Fruit fly (Drosophila melanogaster) whole organism, prepupa: ENCODE results near the gene CG6000.

Source experiments
- CG11294 ChIP-seq: fragments of 200-800 bp; sonication (Bioruptor generic); IDR thresholded peaks from 2 replicates; pipeline ENCODE4 v1.3.6; 2022; ENCODE audit warnings: missing biosample characterization, missing genetic modification characterization
- CG15336 ChIP-seq: fragments of 200-800 bp; sonication (Bioruptor generic); IDR thresholded peaks from 2 replicates; pipeline ENCODE4 v1.3.6; 2022; ENCODE audit warnings: missing biosample characterization, missing genetic modification characterization
- CG3032 ChIP-seq: fragments of 200-800 bp; optimal IDR thresholded peaks from 2 replicates; lab custom pipeline; 2019; ENCODE audit warnings: missing biosample characterization, mild to moderate bottlenecking, missing genetic modification characterization, moderate library complexity
- CG31627 ChIP-seq: fragments of 200-800 bp; sonication (Bioruptor generic); optimal IDR thresholded peaks from 3 replicates; lab custom pipeline; 2016; ENCODE audit warnings: missing biosample characterization, missing genetic modification characterization
- CG32006 ChIP-seq: fragments of 200-800 bp; sonication (Bioruptor generic); optimal IDR thresholded peaks from 3 replicates; lab custom pipeline; 2017; ENCODE audit warnings: missing biosample characterization, mild to moderate bottlenecking, missing genetic modification characterization
- CG3919 ChIP-seq: fragments of 200-800 bp; sonication (Bioruptor generic); optimal IDR thresholded peaks from 3 replicates; lab custom pipeline; 2016; ENCODE audit warnings: missing biosample characterization, missing genetic modification characterization
- CG6163 ChIP-seq: fragments of 200-800 bp; sonication (Bioruptor generic); IDR thresholded peaks from 3 replicates; pipeline ENCODE4 v1.3.6; 2022; ENCODE audit warnings: missing biosample characterization, missing genetic modification characterization
- CG6792 ChIP-seq: fragments of 200-800 bp; sonication (Bioruptor generic); optimal IDR thresholded peaks from 3 replicates; lab custom pipeline; 2016; ENCODE audit warnings: missing biosample characterization, missing genetic modification characterization
- CG6808 ChIP-seq: fragments of 200-800 bp; sonication (Bioruptor generic); optimal IDR thresholded peaks from 3 replicates; lab custom pipeline; 2017; ENCODE audit warnings: missing biosample characterization, missing genetic modification characterization, mild to moderate bottlenecking, moderate library complexity, missing genetic modification reagents
- CG8119 ChIP-seq: fragments of 200-800 bp; sonication (Bioruptor generic); IDR thresholded peaks from 3 replicates; pipeline ENCODE4 v1.3.6; 2022; ENCODE audit warnings: missing biosample characterization, missing genetic modification characterization
- CG9139 ChIP-seq: fragments of 200-800 bp; sonication (Bioruptor generic); optimal IDR thresholded peaks from 3 replicates; lab custom pipeline; 2017; ENCODE audit warnings: missing biosample characterization, mild to moderate bottlenecking, missing genetic modification characterization
- Eip75B ChIP-seq: fragments of 200-800 bp; sonication (Bioruptor generic); optimal IDR thresholded peaks from 3 replicates; lab custom pipeline; 2016; ENCODE audit warnings: missing biosample characterization, missing genetic modification characterization
- Eip78C ChIP-seq: fragments of 200-800 bp; sonication (Bioruptor generic); peaks from one replicate; lab custom pipeline; 2016; ENCODE audit warnings: missing biosample characterization, missing genetic modification characterization
- Eip93F ChIP-seq: fragments of 200-800 bp; sonication (Bioruptor generic); optimal IDR thresholded peaks from 2 replicates; lab custom pipeline; 2016; ENCODE audit warnings: missing biosample characterization, mild to moderate bottlenecking, missing genetic modification characterization
- Ets96B ChIP-seq: fragments of 200-800 bp; optimal IDR thresholded peaks from 2 replicates; lab custom pipeline; 2019; ENCODE audit warnings: missing biosample characterization, mild to moderate bottlenecking, missing genetic modification characterization, moderate library complexity
- Gug ChIP-seq: fragments of 200-800 bp; sonication (Bioruptor generic); IDR thresholded peaks from 2 replicates; pipeline ENCODE4 v1.3.6; 2022; ENCODE audit warnings: missing biosample characterization, missing genetic modification characterization
- Hr38 ChIP-seq: sonication (Bioruptor generic); optimal IDR thresholded peaks from 2 replicates; lab custom pipeline; 2016; ENCODE audit warnings: missing biosample characterization, missing genetic modification characterization
- Hr39 ChIP-seq: fragments of 200-800 bp; sonication (Bioruptor generic); optimal IDR thresholded peaks from 2 replicates; lab custom pipeline; 2016; ENCODE audit warnings: missing biosample characterization, missing genetic modification characterization
- Hr4 ChIP-seq: fragments of 200-800 bp; sonication (Bioruptor generic); optimal IDR thresholded peaks from 3 replicates; lab custom pipeline; 2016; ENCODE audit warnings: missing biosample characterization, missing genetic modification characterization
- Met ChIP-seq: fragments of 200-800 bp; sonication (Bioruptor generic); optimal IDR thresholded peaks from 3 replicates; lab custom pipeline; 2016; ENCODE audit warnings: missing biosample characterization, missing genetic modification characterization
- OdsH ChIP-seq: fragments of 200-800 bp; sonication (Bioruptor generic); optimal IDR thresholded peaks from 3 replicates; lab custom pipeline; 2016; ENCODE audit warnings: missing biosample characterization, missing genetic modification characterization
- Smox ChIP-seq: fragments of 200-800 bp; sonication (Bioruptor generic); optimal IDR thresholded peaks from 3 replicates; lab custom pipeline; 2016; ENCODE audit warnings: missing biosample characterization, missing genetic modification characterization
- Sox102F ChIP-seq: fragments of 200-800 bp; sonication (Bioruptor generic); optimal IDR thresholded peaks from 2 replicates; lab custom pipeline; 2016; ENCODE audit warnings: missing biosample characterization, mild to moderate bottlenecking, missing genetic modification characterization
- Sox14 ChIP-seq: fragments of 200-800 bp; sonication (Bioruptor generic); optimal IDR thresholded peaks from 3 replicates; lab custom pipeline; 2016; ENCODE audit warnings: missing biosample characterization, missing genetic modification characterization
- Sox15 ChIP-seq: fragments of 200-800 bp; sonication (Bioruptor generic); optimal IDR thresholded peaks from 3 replicates; lab custom pipeline; 2016; ENCODE audit warnings: missing biosample characterization, missing genetic modification characterization
- achi ChIP-seq: fragments of 200-800 bp; sonication (Bioruptor generic); optimal IDR thresholded peaks from 3 replicates; lab custom pipeline; 2016; ENCODE audit warnings: missing biosample characterization, missing genetic modification characterization
- acj6 ChIP-seq: fragments of 200-800 bp; sonication (Bioruptor generic); optimal IDR thresholded peaks from 3 replicates; lab custom pipeline; 2016; ENCODE audit warnings: missing biosample characterization, missing genetic modification characterization
- cyc ChIP-seq: fragments of 200-800 bp; sonication (Bioruptor generic); optimal IDR thresholded peaks from 3 replicates; lab custom pipeline; 2016; ENCODE audit warnings: missing biosample characterization, missing genetic modification characterization
- dsx ChIP-seq: fragments of 200-800 bp; optimal IDR thresholded peaks from 3 replicates; lab custom pipeline; 2019; ENCODE audit warnings: missing biosample characterization, mild to moderate bottlenecking, missing genetic modification characterization, moderate library complexity; ENCODE audit not compliant: poor library complexity, severe bottlenecking
- eg ChIP-seq: fragments of 200-800 bp; sonication (Bioruptor generic); IDR thresholded peaks from 3 replicates; pipeline ENCODE4 v1.3.6; 2022; ENCODE audit warnings: missing biosample characterization, missing genetic modification characterization
- esn ChIP-seq: fragments of 200-800 bp; sonication (Bioruptor generic); optimal IDR thresholded peaks from 2 replicates; lab custom pipeline; 2016; ENCODE audit warnings: missing biosample characterization, mild to moderate bottlenecking, missing genetic modification characterization, moderate library complexity
- fd59A ChIP-seq: fragments of 200-800 bp; sonication (Bioruptor generic); optimal IDR thresholded peaks from 2 replicates; lab custom pipeline; 2017; ENCODE audit warnings: missing biosample characterization, mild to moderate bottlenecking, missing genetic modification characterization, missing genetic modification reagents
- pdm3 ChIP-seq: fragments of 200-800 bp; sonication (Bioruptor generic); optimal IDR thresholded peaks from 3 replicates; lab custom pipeline; 2016; ENCODE audit warnings: missing biosample characterization, missing genetic modification characterization
- spab ChIP-seq: fragments of 200-800 bp; sonication (Bioruptor generic); optimal IDR thresholded peaks from 2 replicates; lab custom pipeline; 2017; ENCODE audit warnings: missing biosample characterization, mild to moderate bottlenecking, missing genetic modification characterization, missing genetic modification reagents
- svp ChIP-seq: fragments of 200-800 bp; sonication (Bioruptor generic); peaks from one replicate; lab custom pipeline; 2016; ENCODE audit warnings: missing biosample characterization, missing genetic modification characterization
- topi ChIP-seq: fragments of 200-800 bp; sonication (Bioruptor generic); optimal IDR thresholded peaks from 3 replicates; lab custom pipeline; 2016; ENCODE audit warnings: missing biosample characterization, missing genetic modification characterization

The CG6000 gene

DNA sequence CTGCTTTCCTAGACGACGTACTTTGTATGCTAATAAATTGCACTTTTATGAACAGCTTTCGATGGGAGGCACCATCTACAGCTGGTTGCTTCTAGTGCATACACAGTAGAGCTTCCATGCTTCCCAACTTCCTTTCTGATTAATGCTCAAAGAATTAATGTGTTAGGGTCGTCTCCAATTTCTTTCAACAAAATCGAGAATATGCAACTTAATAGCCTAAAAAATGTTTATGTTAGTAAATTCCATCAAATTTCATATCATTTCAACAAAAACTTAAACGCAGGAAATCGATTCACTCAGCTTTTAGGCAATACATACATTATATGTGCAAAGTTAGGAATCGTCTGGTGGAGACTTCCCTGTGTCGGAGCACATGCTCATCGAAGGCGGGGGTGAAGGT, 30.1 kb upstream of the CG6000 start (continued):
- TF ChIP-seq Gug (peak; percentile 23; the same call in 1 of the 2 replicates), CG11294 (GFP tag; lab: Robert Waterston, UW) (no peak), CG6808 (peak; percentile 61), CG6792 (GFP tag; lab: Kevin White, UChicago) (peak; percentile 27), CG8119 (GFP tag; lab: Robert Waterston, UW) (peak; percentile 45; the same call in 1 of the 3 replicates), CG3032 (tag; lab: Kevin White, UChicago) (peak; percentile 47), Met (no peak)

DNA sequence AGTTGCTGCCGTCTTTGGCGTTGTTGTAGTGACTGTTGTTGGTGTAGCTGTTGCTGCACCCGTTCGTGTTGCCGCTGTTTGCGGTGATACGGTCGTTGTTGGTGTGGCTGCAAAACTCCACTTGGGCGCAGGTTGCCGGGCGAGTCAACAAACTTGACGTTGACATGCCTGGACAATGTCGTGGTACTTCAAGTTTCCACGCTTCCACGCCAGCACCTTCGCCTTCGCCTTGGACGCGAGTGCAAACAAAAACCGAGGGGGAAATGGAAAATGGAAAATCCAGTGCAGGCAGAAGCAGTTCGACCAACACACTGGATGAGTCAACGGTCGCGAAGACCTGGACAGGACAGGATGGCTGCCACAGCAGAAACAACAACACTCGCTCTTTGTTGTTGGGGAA, 29.5 kb upstream of the CG6000 start:
- TF ChIP-seq fd59A (no peak), Sox14 (GFP tag; lab: Kevin White, UChicago) (no peak), CG32006 (GFP tag; lab: Kevin White, UChicago) (no peak), CG3032 (tag; lab: Kevin White, UChicago) (no peak), Hr38 (GFP tag; lab: Kevin White, UChicago) (no peak)
- TF ChIP-seq, all 60 proteins: peak for 0

DNA sequence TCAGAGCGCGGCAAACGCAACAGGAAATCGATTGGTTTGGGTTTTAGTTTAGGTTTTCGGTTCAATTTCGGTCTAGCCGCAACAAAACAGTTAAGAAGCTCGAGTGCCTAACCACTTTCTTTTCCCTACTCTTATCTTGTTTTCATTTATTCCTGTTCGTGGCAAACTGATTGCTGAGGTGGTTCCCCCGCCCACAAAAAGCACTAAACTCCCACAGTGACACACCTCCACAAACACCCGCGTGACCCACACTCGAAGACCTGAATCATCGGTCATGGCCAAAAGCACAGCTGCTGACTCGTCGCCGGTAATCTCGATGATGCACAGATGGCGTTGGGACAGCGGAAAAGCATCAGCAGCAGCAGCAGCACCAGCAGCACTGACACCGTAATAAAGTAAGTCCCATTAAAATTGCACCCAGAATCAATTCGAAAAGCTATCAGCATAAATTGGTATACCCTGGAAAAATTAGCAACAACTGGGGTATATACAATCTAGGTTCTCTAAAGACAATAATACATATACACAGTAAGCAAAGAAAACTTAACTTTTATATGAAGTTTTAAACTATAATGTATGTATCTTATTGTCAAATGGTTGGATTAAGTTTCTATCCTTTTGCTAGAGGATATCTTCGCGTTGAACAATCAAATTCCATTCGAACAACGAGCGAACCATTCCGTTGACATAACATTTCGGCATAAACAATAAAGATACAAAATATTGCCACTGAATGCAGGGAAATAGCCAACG, 28.3 kb upstream of the CG6000 start:
- TF ChIP-seq CG3032 (tag; lab: Kevin White, UChicago), result peak; percentile 5
- TF ChIP-seq Met, result peak; percentile 47
- TF ChIP-seq acj6, result peak; percentile 22
- TF ChIP-seq pdm3, result peak; percentile 47
- peak; percentile 27 for TF ChIP-seq OdsH (GFP tag; lab: Kevin White, UChicago)
- peak; percentile 30 for TF ChIP-seq esn (GFP tag; lab: Kevin White, UChicago)
- peak; percentile 41 for TF ChIP-seq achi
- TF ChIP-seq CG3919, result peak; percentile 10
- TF ChIP-seq Hr4 (GFP tag; lab: Kevin White, UChicago), result peak; percentile 25
- peak; percentile 12 for TF ChIP-seq Ets96B (tag; lab: Kevin White, UChicago)
- TF ChIP-seq Eip75B (GFP tag; lab: Kevin White, UChicago), result peak; percentile 0
- TF ChIP-seq CG6163, result no peak
- TF ChIP-seq Eip78C, result peak; percentile 74
- TF ChIP-seq Sox15 (GFP tag; lab: Kevin White, UChicago), result no peak
- peak; percentile 33 for TF ChIP-seq cyc
- TF ChIP-seq Sox14 (GFP tag; lab: Kevin White, UChicago), result peak; percentile 35
- peak; percentile 11 for TF ChIP-seq topi (GFP tag; lab: Kevin White, UChicago)
- peak; percentile 14 for TF ChIP-seq Sox102F (GFP tag; lab: Kevin White, UChicago)
- no peak for TF ChIP-seq dsx (GFP tag; lab: Kevin White, UChicago)
- TF ChIP-seq Eip93F (GFP tag; lab: Kevin White, UChicago), result no peak
- TF ChIP-seq Smox (GFP tag; lab: Kevin White, UChicago), result peak; percentile 26
- no peak for TF ChIP-seq CG8119 (GFP tag; lab: Robert Waterston, UW)
- peak; percentile 58 for TF ChIP-seq CG32006 (GFP tag; lab: Kevin White, UChicago)
- no peak for TF ChIP-seq CG9139 (GFP tag; lab: Kevin White, UChicago)
- peak; percentile 51; the same call in 1 of the 2 replicates for TF ChIP-seq CG15336 (GFP tag; lab: Robert Waterston, UW)
- no peak for TF ChIP-seq spab (GFP tag; lab: Kevin White, UChicago)
- TF ChIP-seq CG31627 (GFP tag; lab: Kevin White, UChicago), result peak; percentile 40
- TF ChIP-seq svp (GFP tag; lab: Kevin White, UChicago), result peak; percentile 77
- TF ChIP-seq Hr39 (GFP tag; lab: Kevin White, UChicago), result peak; percentile 53
- TF ChIP-seq eg (GFP tag; lab: Robert Waterston, UW), result peak; percentile 44; the same call in 2 of the 3 replicates
